Fruit fly (Drosophila melanogaster) whole organism: ENCODE measurements around the gene CG15814.

ENCODE experiments used
- CG8478 ChIP-seq: fragments of >200 bp; optimal IDR thresholded peaks from 2 replicates; lab custom pipeline; 2018; ENCODE audit warnings: inconsistent platforms
- Dll ChIP-seq: fragments of >200 bp; optimal IDR thresholded peaks from 2 replicates; lab custom pipeline; 2017
- EcR ChIP-seq, 2 experiments: fragments of >200 bp; optimal IDR thresholded peaks; 2 replicates each; lab custom pipeline; 2017; ENCODE audit warnings: missing biosample characterization in 2 of 2, missing genetic modification characterization in 2 of 2, missing genetic modification reagents in 2 of 2
- pan ChIP-seq: fragments of >200 bp; optimal IDR thresholded peaks from 2 replicates; lab custom pipeline; 2017
- psq ChIP-seq: fragments of >200 bp; optimal IDR thresholded peaks from 2 replicates; lab custom pipeline; 2017
- usp ChIP-seq: fragments of >200 bp; optimal IDR thresholded peaks from 2 replicates; lab custom pipeline; 2017; ENCODE audit warnings: missing biosample characterization, missing genetic modification characterization, mixed read lengths

- TF ChIP-seq EcR (GFP tag; optimal IDR thresholded peaks at IDR 0.05; lab: Kevin White, UChicago) = no peak
- no peak for TF ChIP-seq CG8478
- no peak for TF ChIP-seq psq (lab: Kevin White, UChicago)
- TF ChIP-seq usp = no peak
- TF ChIP-seq Dll (lab: Kevin White, UChicago) = no peak
- no peak for TF ChIP-seq pan
Measured at dm6 chrX:17876518-17876917, 26.4 kb upstream of the CG15814 start.
